Worm (Caenorhabditis elegans) whole organism, L2 larva: ENCODE results near the gene asp-18.
A peak's percentile ranks its signal among the peaks of the same experiment; 100 is the strongest.

Experiments
- C34F6.9 ChIP-seq: fragments of 150-350 bp; optimal IDR thresholded peaks from 2 replicates; lab custom pipeline; 2014; ENCODE audit warnings: missing biosample characterization, missing genetic modification characterization
- F13H6.1 ChIP-seq: sonication (generic microtip); optimal IDR thresholded peaks from 2 replicates; lab custom pipeline; 2016; ENCODE audit warnings: missing genetic modification characterization, missing compliant biosample characterization
- R02D3.7 ChIP-seq: fragments of 150-350 bp; optimal IDR thresholded peaks from 2 replicates; lab custom pipeline; 2014; ENCODE audit warnings: missing biosample characterization, missing genetic modification characterization
- ZK546.5 ChIP-seq: sonication (generic microtip); optimal IDR thresholded peaks from 2 replicates; lab custom pipeline; 2017; ENCODE audit warnings: missing biosample characterization, missing genetic modification characterization
- aly-2 ChIP-seq: fragments of 150-350 bp; optimal IDR thresholded peaks from 2 replicates; lab custom pipeline; 2014; ENCODE audit warnings: missing biosample characterization, missing genetic modification characterization
- ama-1 ChIP-seq: fragments of 150-350 bp; optimal IDR thresholded peaks from 2 replicates; lab custom pipeline; 2018; ENCODE audit warnings: inconsistent platforms
- blmp-1 ChIP-seq: sonication (generic microtip); optimal IDR thresholded peaks from 2 replicates; lab custom pipeline; 2017; ENCODE audit warnings: missing genetic modification characterization, mild to moderate bottlenecking, missing compliant biosample characterization, antibody characterized with exemption, moderate library complexity; ENCODE audit not compliant: insufficient read depth
- ceh-16 ChIP-seq: fragments of 150-350 bp; optimal IDR thresholded peaks from 2 replicates; lab custom pipeline; 2014; ENCODE audit warnings: missing biosample characterization, missing genetic modification characterization
- ceh-82 ChIP-seq: fragments of 150-350 bp; optimal IDR thresholded peaks from 2 replicates; lab custom pipeline; 2014; ENCODE audit warnings: missing biosample characterization, missing genetic modification characterization
- dmd-4 ChIP-seq: sonication (generic microtip); optimal IDR thresholded peaks from 2 replicates; lab custom pipeline; 2017; ENCODE audit warnings: missing biosample characterization, missing genetic modification characterization
- egl-27 ChIP-seq: sonication (generic microtip); optimal IDR thresholded peaks from 3 replicates; lab custom pipeline; 2017; ENCODE audit warnings: missing biosample characterization, missing genetic modification reagents, missing genetic modification characterization
- elt-1 ChIP-seq: fragments of 150-350 bp; optimal IDR thresholded peaks from 2 replicates; lab custom pipeline; 2014; ENCODE audit warnings: missing biosample characterization, missing genetic modification characterization
- elt-3 ChIP-seq: sonication (generic microtip); optimal IDR thresholded peaks from 2 replicates; lab custom pipeline; 2017; ENCODE audit warnings: missing biosample characterization, missing genetic modification characterization
- lin-11 ChIP-seq: fragments of 150-350 bp; sonication (generic microtip); optimal IDR thresholded peaks from 2 replicates; lab custom pipeline; 2014; ENCODE audit warnings: missing biosample characterization, missing genetic modification characterization, inconsistent platforms, mixed read lengths
- lin-13 ChIP-seq: fragments of 150-350 bp; optimal IDR thresholded peaks from 2 replicates; lab custom pipeline; 2014; ENCODE audit warnings: missing biosample characterization, missing genetic modification reagents, missing genetic modification characterization
- lin-39 ChIP-seq: fragments of 150-350 bp; optimal IDR thresholded peaks from 2 replicates; lab custom pipeline; 2014; ENCODE audit warnings: missing biosample characterization, missing genetic modification reagents, missing genetic modification characterization
- lsy-2 ChIP-seq, 2 experiments: fragments of 150-350 bp in 1 of 2; sonication (generic microtip) in 1 of 2; optimal IDR thresholded peaks; 2 replicates each; lab custom pipeline; 2014 to 2017; ENCODE audit warnings: missing biosample characterization in 2 of 2, missing genetic modification characterization in 2 of 2
- mbf-1 ChIP-seq: sonication (generic microtip); optimal IDR thresholded peaks from 2 replicates; lab custom pipeline; 2017; ENCODE audit warnings: missing biosample characterization, missing genetic modification characterization
- mdl-1 ChIP-seq, 2 experiments: fragments of 150-350 bp in 1 of 2; sonication (generic microtip) in 1 of 2; optimal IDR thresholded peaks; 2 replicates each; lab custom pipeline; 2017; ENCODE audit warnings: missing biosample characterization in 2 of 2, missing genetic modification characterization in 2 of 2
- nhr-10 ChIP-seq: sonication (generic microtip); optimal IDR thresholded peaks from 2 replicates; lab custom pipeline; 2017; ENCODE audit warnings: missing biosample characterization, missing genetic modification characterization
- nhr-12 ChIP-seq: fragments of 150-350 bp; optimal IDR thresholded peaks from 2 replicates; lab custom pipeline; 2014; ENCODE audit warnings: missing biosample characterization, missing genetic modification characterization
- nhr-23 ChIP-seq: fragments of 150-350 bp; optimal IDR thresholded peaks from 2 replicates; lab custom pipeline; 2014; ENCODE audit warnings: missing biosample characterization, missing genetic modification reagents, missing genetic modification characterization
- nhr-237 ChIP-seq: fragments of 150-350 bp; optimal IDR thresholded peaks from 2 replicates; lab custom pipeline; 2014; ENCODE audit warnings: missing biosample characterization, missing genetic modification characterization
- nhr-25 ChIP-seq: fragments of 150-350 bp; sonication (generic microtip); optimal IDR thresholded peaks from 3 replicates; lab custom pipeline; 2014; ENCODE audit warnings: missing biosample characterization, missing genetic modification characterization
- nhr-6 ChIP-seq: fragments of 150-350 bp; optimal IDR thresholded peaks from 2 replicates; lab custom pipeline; 2014; ENCODE audit warnings: missing biosample characterization, missing genetic modification characterization
- nhr-77 ChIP-seq: fragments of 150-350 bp; optimal IDR thresholded peaks from 2 replicates; lab custom pipeline; 2014; ENCODE audit warnings: missing biosample characterization, missing genetic modification characterization
- peb-1 ChIP-seq: fragments of 150-350 bp; optimal IDR thresholded peaks from 2 replicates; lab custom pipeline; 2014; ENCODE audit warnings: missing biosample characterization, missing genetic modification characterization
- sem-4 ChIP-seq: fragments of 150-350 bp; optimal IDR thresholded peaks from 2 replicates; lab custom pipeline; 2014; ENCODE audit warnings: missing biosample characterization, missing genetic modification reagents, missing genetic modification characterization
- sma-9 ChIP-seq, 2 experiments: fragments of 150-350 bp in 1 of 2; sonication (generic microtip) in 1 of 2; optimal IDR thresholded peaks; 2 replicates each; lab custom pipeline; 2014 to 2016; ENCODE audit warnings: missing genetic modification characterization in 2 of 2, mild to moderate bottlenecking in 1 of 2, missing biosample characterization in 1 of 2, missing compliant biosample characterization in 1 of 2, missing genetic modification reagents in 1 of 2, moderate library complexity in 1 of 2
- snpc-4 ChIP-seq: fragments of 150-350 bp; optimal IDR thresholded peaks from 2 replicates; lab custom pipeline; 2014; ENCODE audit warnings: missing biosample characterization, missing genetic modification characterization
- unc-55 ChIP-seq: fragments of 150-350 bp; sonication (generic microtip); optimal IDR thresholded peaks from 3 replicates; lab custom pipeline; 2014; ENCODE audit warnings: missing biosample characterization, missing genetic modification reagents, missing genetic modification characterization
- ztf-1 ChIP-seq: fragments of 200-800 bp; sonication (Bioruptor generic); conservative IDR thresholded peaks from 2 replicates; pipeline ENCODE4 v1.3.6; 2022; ENCODE audit warnings: missing genetic modification characterization, missing compliant biosample characterization
- ztf-11 ChIP-seq: sonication (generic microtip); optimal IDR thresholded peaks from 2 replicates; lab custom pipeline; 2017; ENCODE audit warnings: missing biosample characterization, missing genetic modification characterization
- ztf-4 ChIP-seq: fragments of 150-350 bp; optimal IDR thresholded peaks from 2 replicates; lab custom pipeline; 2014; ENCODE audit warnings: missing biosample characterization, missing genetic modification characterization

asp-18 gene

ce11 chrV:18734381-18734780, 2.9 kb upstream of the asp-18 start, which contains the start of gene scl-20:
scl-20 (minus strand) TSS chrV:18734481.
- no peak for TF ChIP-seq nhr-6 (tag; lab: Kevin White, UChicago)
- no peak for TF ChIP-seq lin-13 (GFP tag; lab: Kevin White, UChicago)
- TF ChIP-seq ZK546.5 (tag; lab: Kevin White, UChicago): no peak
- TF ChIP-seq lin-39 (tag; lab: Kevin White, UChicago): no peak
- no peak for TF ChIP-seq ama-1
- TF ChIP-seq egl-27 (tag; lab: Kevin White, UChicago): no peak
- no peak for TF ChIP-seq ztf-1 (GFP tag; lab: Robert Waterston, UW)
- no peak for TF ChIP-seq elt-3 (tag; lab: Kevin White, UChicago)
- no peak for TF ChIP-seq dmd-4
- TF ChIP-seq mbf-1 (tag; lab: Kevin White, UChicago): no peak
- no peak for TF ChIP-seq lin-11 (tag; lab: Kevin White, UChicago)
- no peak for TF ChIP-seq ceh-82 (tag; lab: Kevin White, UChicago)
- no peak for TF ChIP-seq sem-4
- no peak for TF ChIP-seq snpc-4
- TF ChIP-seq sma-9 (GFP tag; optimal IDR thresholded peaks at IDR 0.05; lab: Kevin White, UChicago): no peak
- TF ChIP-seq sma-9 (tag; optimal IDR thresholded peaks at IDR 0.05; lab: Kevin White, UChicago): no peak
- TF ChIP-seq blmp-1 (tag; lab: Kevin White, UChicago): no peak
- TF ChIP-seq mdl-1 (tag; optimal IDR thresholded peaks at IDR 0.05; lab: Kevin White, UChicago): no peak
- TF ChIP-seq nhr-77: no peak

ce11 chrV:18733942-18734341, 2.5 kb upstream of the asp-18 start:
- TF ChIP-seq elt-1 (tag; lab: Kevin White, UChicago) (no peak), nhr-12 (tag; lab: Kevin White, UChicago) (no peak), lsy-2 (tag; optimal IDR thresholded peaks at IDR 0.05; lab: Kevin White, UChicago) (no peak), mdl-1 (tag; optimal IDR thresholded peaks at IDR 0.05; lab: Kevin White, UChicago) (no peak), ceh-82 (tag; lab: Kevin White, UChicago) (no peak), ztf-4 (tag; lab: Kevin White, UChicago) (no peak), aly-2 (tag; lab: Kevin White, UChicago) (no peak), sem-4 (no peak), nhr-25 (tag; lab: Kevin White, UChicago) (no peak), nhr-23 (no peak), nhr-6 (tag; lab: Kevin White, UChicago) (no peak), ceh-16 (tag; lab: Kevin White, UChicago) (no peak), unc-55 (GFP tag; lab: Kevin White, UChicago) (no peak), peb-1 (tag; lab: Kevin White, UChicago) (no peak)
- TF ChIP-seq, all 48 proteins: peak for 0

- no peak for TF ChIP-seq sem-4
- TF ChIP-seq R02D3.7: no peak
- no peak for TF ChIP-seq elt-3 (tag; lab: Kevin White, UChicago)
- TF ChIP-seq blmp-1 (tag; lab: Kevin White, UChicago): no peak
- TF ChIP-seq nhr-77: no peak
Measured at ce11 chrV:18729324-18729924, 2.1 kb downstream of the asp-18 start, which contains the start of gene asp-19. asp-19 (minus strand) TSS chrV:18729374.

- TF ChIP-seq unc-55 (GFP tag; lab: Kevin White, UChicago) (peak; percentile 23), C34F6.9 (peak; percentile 21), ceh-16 (tag; lab: Kevin White, UChicago) (no peak)
Measured at ce11 chrV:18725858-18726257, 5.6 kb downstream of the asp-18 start.

ce11 chrV:18724076-18724475, 7.4 kb downstream of the asp-18 start:
- TF ChIP-seq elt-1 (tag; lab: Kevin White, UChicago) (no peak), ztf-11 (tag; lab: Kevin White, UChicago) (no peak), nhr-10 (no peak), F13H6.1 (tag; lab: Kevin White, UChicago) (no peak), nhr-12 (tag; lab: Kevin White, UChicago) (no peak), nhr-237 (tag; lab: Kevin White, UChicago) (no peak), sma-9 (GFP tag; optimal IDR thresholded peaks at IDR 0.05; lab: Kevin White, UChicago) (no peak), sma-9 (tag; optimal IDR thresholded peaks at IDR 0.05; lab: Kevin White, UChicago) (no peak), nhr-6 (tag; lab: Kevin White, UChicago) (no peak)
